Worm (Caenorhabditis elegans) whole organism, late embryonic: Measurements from ENCODE around the gene F23H11.2.

ENCODE experiments used
- C38D4.7 ChIP-seq: fragments of 200-800 bp; sonication (Bioruptor generic); optimal IDR thresholded peaks from 2 replicates; lab custom pipeline; 2018; ENCODE audit warnings: mild to moderate bottlenecking, missing genetic modification characterization, moderate library complexity, missing compliant biosample characterization
- Y22D7AL.16 ChIP-seq: sonication (generic microtip); optimal IDR thresholded peaks from 2 replicates; lab custom pipeline; 2016; ENCODE audit warnings: missing genetic modification characterization, missing compliant biosample characterization
- ceh-48 ChIP-seq: sonication (generic microtip); optimal IDR thresholded peaks from 2 replicates; lab custom pipeline; 2016; ENCODE audit warnings: missing genetic modification characterization, inconsistent platforms, missing compliant biosample characterization
- ets-4 ChIP-seq: sonication (generic microtip); optimal IDR thresholded peaks from 2 replicates; lab custom pipeline; 2016; ENCODE audit warnings: missing genetic modification characterization, missing compliant biosample characterization
- fkh-10 ChIP-seq: fragments of 150-350 bp; optimal IDR thresholded peaks from 2 replicates; lab custom pipeline; 2014; ENCODE audit warnings: missing biosample characterization, missing genetic modification reagents, missing genetic modification characterization
- gmeb-2 ChIP-seq: sonication (generic microtip); optimal IDR thresholded peaks from 2 replicates; lab custom pipeline; 2016; ENCODE audit warnings: missing genetic modification characterization, inconsistent platforms, missing compliant biosample characterization
- hlh-8 ChIP-seq: sonication (generic microtip); optimal IDR thresholded peaks from 2 replicates; lab custom pipeline; 2016; ENCODE audit warnings: missing genotype, missing genetic modification characterization, missing compliant biosample characterization
- nfya-1 ChIP-seq: sonication (generic microtip); optimal IDR thresholded peaks from 2 replicates; lab custom pipeline; 2017; ENCODE audit warnings: missing genetic modification characterization, mild to moderate bottlenecking, missing compliant biosample characterization, antibody characterized with exemption, moderate library complexity
- pha-4 ChIP-seq: fragments of 150-350 bp; optimal IDR thresholded peaks from 2 replicates; lab custom pipeline; 2018; ENCODE audit warnings: missing biosample characterization, missing genetic modification reagents, missing genetic modification characterization
- pqm-1 ChIP-seq: sonication (generic microtip); optimal IDR thresholded peaks from 2 replicates; lab custom pipeline; 2016; ENCODE audit warnings: missing genetic modification characterization, missing compliant biosample characterization
- rnt-1 ChIP-seq: sonication (generic microtip); optimal IDR thresholded peaks from 2 replicates; lab custom pipeline; 2016; ENCODE audit warnings: missing genetic modification characterization, missing compliant biosample characterization
- sox-4 ChIP-seq: sonication (generic microtip); optimal IDR thresholded peaks from 2 replicates; lab custom pipeline; 2017; ENCODE audit warnings: mild to moderate bottlenecking, missing genetic modification characterization, inconsistent platforms, missing compliant biosample characterization
- unc-86 ChIP-seq: sonication (generic microtip); optimal IDR thresholded peaks from 2 replicates; lab custom pipeline; 2016; ENCODE audit warnings: missing genetic modification characterization, missing compliant biosample characterization

DNA sequence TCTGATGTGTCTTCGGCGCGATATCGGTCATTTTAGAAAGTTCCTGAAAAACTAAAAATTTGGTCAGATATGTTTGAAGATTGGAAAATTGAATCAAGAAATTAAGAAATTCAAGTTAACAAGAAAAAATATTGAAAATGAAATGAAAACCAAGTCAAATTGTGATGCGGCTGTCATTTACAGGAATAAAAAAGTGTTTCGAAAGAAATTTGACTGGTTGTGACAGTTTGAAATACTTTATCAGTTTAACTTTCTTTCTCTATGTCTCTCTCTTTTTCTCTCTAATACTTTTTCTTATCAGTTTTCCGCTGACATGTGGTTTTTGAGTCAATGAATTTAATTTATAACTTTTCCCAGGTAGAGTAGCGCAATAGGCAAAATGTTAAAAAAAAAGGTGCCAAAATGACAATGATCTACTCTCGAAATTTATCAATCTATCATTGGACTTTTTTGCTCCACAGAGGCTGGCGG is 40.5 kb downstream of the F23H11.2 start, which contains the start of gene fbxa-55:
- TF ChIP-seq rnt-1 (tag; lab: Kevin White, UChicago) (no peak), ets-4 (tag; lab: Kevin White, UChicago) (no peak), fkh-10 (GFP tag; lab: Kevin White, UChicago) (no peak), sox-4 (no peak), pqm-1 (tag; lab: Kevin White, UChicago) (no peak), gmeb-2 (tag; lab: Kevin White, UChicago) (no peak), pha-4 (tag; lab: Kevin White, UChicago) (no peak), nfya-1 (tag; lab: Kevin White, UChicago) (no peak), unc-86 (tag; lab: Kevin White, UChicago) (no peak), ceh-48 (no peak), C38D4.7 (no peak), hlh-8 (tag; lab: Kevin White, UChicago) (no peak), Y22D7AL.16 (tag; lab: Kevin White, UChicago) (no peak)
